Worm (Caenorhabditis elegans) whole organism, late embryonic: Measurements from ENCODE around the gene C33G8.13.

Source experiments
- dmd-4 ChIP-seq: sonication (generic microtip); optimal IDR thresholded peaks from 2 replicates; lab custom pipeline; 2016; ENCODE audit warnings: borderline replicate concordance, missing genetic modification characterization, missing compliant biosample characterization
- hlh-15 ChIP-seq: sonication (generic microtip); optimal IDR thresholded peaks from 2 replicates; lab custom pipeline; 2016; ENCODE audit warnings: missing genetic modification characterization, missing compliant biosample characterization
- lin-11 ChIP-seq: fragments of 200-800 bp; sonication (Bioruptor generic); optimal IDR thresholded peaks from 2 replicates; lab custom pipeline; 2018; ENCODE audit warnings: mild to moderate bottlenecking, missing genetic modification characterization, missing compliant biosample characterization
- rnt-1 ChIP-seq: sonication (generic microtip); optimal IDR thresholded peaks from 2 replicates; lab custom pipeline; 2016; ENCODE audit warnings: missing genetic modification characterization, missing compliant biosample characterization
- sox-4 ChIP-seq: sonication (generic microtip); optimal IDR thresholded peaks from 2 replicates; lab custom pipeline; 2017; ENCODE audit warnings: mild to moderate bottlenecking, missing genetic modification characterization, inconsistent platforms, missing compliant biosample characterization
- tbx-2 ChIP-seq: sonication (generic microtip); optimal IDR thresholded peaks from 2 replicates; lab custom pipeline; 2016; ENCODE audit warnings: missing genetic modification characterization, missing compliant biosample characterization

- TF ChIP-seq sox-4 (tag; lab: Kevin White, UChicago) (no peak), lin-11 (no peak), hlh-15 (tag; lab: Kevin White, UChicago) (no peak), tbx-2 (tag; lab: Kevin White, UChicago) (no peak), dmd-4 (tag; lab: Kevin White, UChicago) (no peak), rnt-1 (no peak)
Measured at ce11 chrV:6987673-6988072, 28.1 kb downstream of the C33G8.13 start, which contains the start of gene nhr-139.
